Worm (Caenorhabditis elegans): ENCODE data around the gene K08E5.1.

ce11 chrIII:10178023-10178422 lies 31.4 kb upstream of the K08E5.1 start:
- no peak for TF ChIP-seq elt-2 (tag; optimal IDR thresholded peaks at IDR 0.05)
- no peak for TF ChIP-seq fkh-10 (GFP tag; optimal IDR thresholded peaks at IDR 0.05)
- no peak for TF ChIP-seq pag-3 (tag; optimal IDR thresholded peaks at IDR 0.05; ENCODE audit: borderline replicate concordance)
- no peak for TF ChIP-seq C38D4.7 (GFP tag; optimal IDR thresholded peaks at IDR 0.05)
- TF ChIP-seq nfya-1 (tag; optimal IDR thresholded peaks at IDR 0.05), result no peak
- no peak for TF ChIP-seq ceh-31 (tag; optimal IDR thresholded peaks at IDR 0.05)
